Fruit fly (Drosophila melanogaster): ENCODE data around the gene Cpr67B.

The Cpr67B gene

dm6 chr3L:9377198-9378035, 27.2 kb upstream of the Cpr67B start, which contains the start of gene Hsp26 (continued):
- TF ChIP-seq oc (tag; optimal IDR thresholded peaks at IDR 0.05): peak; percentile 86
- peak; percentile 65 for TF ChIP-seq eyg (GFP tag; optimal IDR thresholded peaks at IDR 0.05)
- peak; percentile 71; the same call in 1 of the 2 replicates for TF ChIP-seq bowl (GFP tag; IDR thresholded peaks at IDR 0.05)
- TF ChIP-seq CG10462 (GFP tag; optimal IDR thresholded peaks at IDR 0.05): peak; percentile 72
- peak; percentile 67 for TF ChIP-seq fd3F (GFP tag; optimal IDR thresholded peaks at IDR 0.05)
- peak; percentile 27; the same call in 1 of the 2 replicates for TF ChIP-seq Rx (GFP tag; IDR thresholded peaks at IDR 0.05)
- TF ChIP-seq Ravus (GFP tag; IDR thresholded peaks at IDR 0.05): peak; percentile 32; the same call in 1 of the 2 replicates
- no peak for TF ChIP-seq gt (GFP tag; IDR thresholded peaks at IDR 0.05)
- peak; percentile 56 for TF ChIP-seq Adf1 (GFP tag; IDR thresholded peaks at IDR 0.05)
- no peak for TF ChIP-seq da (GFP tag; optimal IDR thresholded peaks at IDR 0.05)
- TF ChIP-seq Kr (GFP tag; optimal IDR thresholded peaks at IDR 0.05): no peak
- TF ChIP-seq lola (GFP tag; optimal IDR thresholded peaks at IDR 0.05): peak in 1 of 3 experiments; percentile 76
- peak; percentile 89 for TF ChIP-seq cg (GFP tag; optimal IDR thresholded peaks at IDR 0.05)
- TF ChIP-seq Fer1 (GFP tag; optimal IDR thresholded peaks at IDR 0.05): peak; percentile 86
- peak; percentile 81 for TF ChIP-seq wdn (GFP tag; IDR thresholded peaks at IDR 0.05)
- TF ChIP-seq Bdp1 (GFP tag; optimal IDR thresholded peaks at IDR 0.05): peak; percentile 70
- TF ChIP-seq MTF-1 (GFP tag; optimal IDR thresholded peaks at IDR 0.05; ENCODE audit: borderline replicate concordance): peak; percentile 52
- TF ChIP-seq Atf6 (GFP tag; IDR thresholded peaks at IDR 0.05): peak; percentile 92
- peak; percentile 88 for TF ChIP-seq CG31441 (GFP tag; IDR thresholded peaks at IDR 0.05)
- no peak; the same call in 1 of the 2 replicates for TF ChIP-seq bbx (GFP tag; IDR thresholded peaks at IDR 0.05; ENCODE audit: partially characterized antibody)
- peak; percentile 87 to 90 for TF ChIP-seq dpn (GFP tag; optimal IDR thresholded peaks at IDR 0.05)
- peak; percentile 78 for TF ChIP-seq ase (GFP tag; IDR thresholded peaks at IDR 0.05)
- no peak for TF ChIP-seq CG16813 (GFP tag; IDR thresholded peaks at IDR 0.05; ENCODE audit: partially characterized antibody)
- TF ChIP-seq fd102C (GFP tag; optimal IDR thresholded peaks at IDR 0.05): peak; percentile 27
- TF ChIP-seq Tbp (GFP tag; optimal IDR thresholded peaks at IDR 0.05): no peak
- no peak for TF ChIP-seq Usf (GFP tag; optimal IDR thresholded peaks at IDR 0.05)
- TF ChIP-seq chm (GFP tag; IDR thresholded peaks at IDR 0.05): peak; percentile 94
- TF ChIP-seq CHES-1-like (GFP tag; optimal IDR thresholded peaks at IDR 0.05): peak; percentile 81
- peak; percentile 46; the same call in 1 of the 2 replicates for TF ChIP-seq ro (GFP tag; IDR thresholded peaks at IDR 0.05)
- TF ChIP-seq ssp (GFP tag; IDR thresholded peaks at IDR 0.05): peak; percentile 66
- peak; percentile 45 for TF ChIP-seq tup (GFP tag; optimal IDR thresholded peaks at IDR 0.05)
- TF ChIP-seq CG13775 (GFP tag; optimal IDR thresholded peaks at IDR 0.05): peak; percentile 73
- peak; percentile 86; the same call in 2 of the 3 replicates for TF ChIP-seq CG34422 (GFP tag; IDR thresholded peaks at IDR 0.05)
- peak; percentile 83 for TF ChIP-seq pho (GFP tag; optimal IDR thresholded peaks at IDR 0.05)
- peak in 1 of 2 experiments; percentile 64 for TF ChIP-seq Hr78 (GFP tag; optimal IDR thresholded peaks at IDR 0.05)
- peak; percentile 78 for TF ChIP-seq CG6813 (GFP tag; optimal IDR thresholded peaks at IDR 0.05)
- TF ChIP-seq Hand (GFP tag; optimal IDR thresholded peaks at IDR 0.05): peak; percentile 87
- peak; percentile 83 for TF ChIP-seq CG4424 (GFP tag; optimal IDR thresholded peaks at IDR 0.05)
- TF ChIP-seq Dek (tag; optimal IDR thresholded peaks at IDR 0.05): peak; percentile 70
- no peak for TF ChIP-seq Lpt (GFP tag; optimal IDR thresholded peaks at IDR 0.05)
- TF ChIP-seq zf30C (GFP tag; optimal IDR thresholded peaks at IDR 0.05): peak; percentile 90
- TF ChIP-seq CG42726 (GFP tag; IDR thresholded peaks at IDR 0.05; ENCODE audit: partially characterized antibody): no peak
- peak; percentile 86 for TF ChIP-seq CG32767 (GFP tag; IDR thresholded peaks at IDR 0.05)
- TF ChIP-seq Side (GFP tag; optimal IDR thresholded peaks at IDR 0.05): peak; percentile 90
- peak; percentile 67 for TF ChIP-seq Sox100B (GFP tag; optimal IDR thresholded peaks at IDR 0.05)
- TF ChIP-seq C15 (GFP tag; IDR thresholded peaks at IDR 0.05): peak; percentile 54; the same call in 1 of the 3 replicates
- no peak for TF ChIP-seq Lhr (GFP tag; optimal IDR thresholded peaks at IDR 0.05)
- no peak for TF ChIP-seq abd-A (tag; optimal IDR thresholded peaks at IDR 0.05)
